In genomic region chr3R:7223972-7224464, dm6 we compare ENCODE assay signal across 3 fruit fly cellular contexts.
TF ChIP-seq lines count a peak whose summit lies in the region.

Gene thw, plus strand, starts transcription at chr3R:7224414.

- no peak for TF ChIP-seq CTCF in whole organism, embryonic (GFP tag; optimal IDR thresholded peaks at IDR 0.05; lab: Kevin White, UChicago)

TF ChIP-seq in whole organism, embryonic, 481 proteins besides CTCF, POLR2A, EP300 and RAD21:
- peak in 1 of 2 experiments; percentile 64 for TF ChIP-seq crp (GFP tag; optimal IDR thresholded peaks at IDR 0.05; lab: Kevin White, UChicago)
- TF ChIP-seq cas (GFP tag; IDR thresholded peaks at IDR 0.05; lab: Robert Waterston, UW), result no peak
- TF ChIP-seq CG15479 (GFP tag; optimal IDR thresholded peaks at IDR 0.05; lab: Kevin White, UChicago), result no peak
- TF ChIP-seq CG13287 (GFP tag; IDR thresholded peaks at IDR 0.05; lab: Robert Waterston, UW; ENCODE audit: partially characterized antibody), result peak; percentile 16; the same call in 1 of the 2 replicates
- no peak for TF ChIP-seq CG17568 (GFP tag; optimal IDR thresholded peaks at IDR 0.05; lab: Kevin White, UChicago)
- peak; percentile 94 for TF ChIP-seq Deaf1 (tag; optimal IDR thresholded peaks at IDR 0.05; lab: Kevin White, UChicago)
- TF ChIP-seq CG6175 (GFP tag; IDR thresholded peaks at IDR 0.05; lab: Robert Waterston, UW), result 0 out of 3 replicates have a peak, but pooled peaks have one; percentile 24
- TF ChIP-seq B-H2 (GFP tag; optimal IDR thresholded peaks at IDR 0.05; lab: Kevin White, UChicago), result no peak
- TF ChIP-seq wor (GFP tag; IDR thresholded peaks at IDR 0.05; lab: Robert Waterston, UW), result no peak
- peak; percentile 73 for TF ChIP-seq CG12769 (tag; optimal IDR thresholded peaks at IDR 0.05; lab: Kevin White, UChicago)
- TF ChIP-seq Trl (optimal IDR thresholded peaks at IDR 0.05; lab: Kevin White, UChicago), result peak; percentile 11 to 13
- no peak for TF ChIP-seq Trl (GFP tag; optimal IDR thresholded peaks at IDR 0.05; lab: Kevin White, UChicago)
- TF ChIP-seq ATbp (GFP tag; optimal IDR thresholded peaks at IDR 0.05; lab: Kevin White, UChicago), result peak; percentile 38
- TF ChIP-seq CG10543 (GFP tag; optimal IDR thresholded peaks at IDR 0.05; lab: Kevin White, UChicago), result peak; percentile 5
- TF ChIP-seq pan (optimal IDR thresholded peaks at IDR 0.05; lab: Kevin White, UChicago), result no peak
- TF ChIP-seq pan (GFP tag; optimal IDR thresholded peaks at IDR 0.05 in 1 of 2, IDR thresholded peaks at IDR 0.05 in 1 of 2), result no peak
- TF ChIP-seq mld (GFP tag; IDR thresholded peaks at IDR 0.05; lab: Robert Waterston, UW; ENCODE audit: partially characterized antibody), result 0 out of 3 replicates have a peak, but pooled peaks have one; percentile 15

TF ChIP-seq in whole organism, prepupa, 60 proteins besides CTCF, POLR2A, EP300 and RAD21:
- no peak for TF ChIP-seq CG10669 (GFP tag; optimal IDR thresholded peaks at IDR 0.05; lab: Kevin White, UChicago)
- 0 out of 3 replicates have a peak, but pooled peaks have one; percentile 45 for TF ChIP-seq eg (GFP tag; IDR thresholded peaks at IDR 0.05; lab: Robert Waterston, UW)
- peak; percentile 34; the same call in 1 of the 3 replicates for TF ChIP-seq CG6163 (GFP tag; IDR thresholded peaks at IDR 0.05; lab: Robert Waterston, UW)
- TF ChIP-seq Smox (GFP tag; optimal IDR thresholded peaks at IDR 0.05; lab: Kevin White, UChicago), result no peak
- TF ChIP-seq Met (GFP tag; optimal IDR thresholded peaks at IDR 0.05; lab: Kevin White, UChicago), result no peak
- TF ChIP-seq CG6808 (GFP tag; optimal IDR thresholded peaks at IDR 0.05; lab: Kevin White, UChicago), result no peak
- peak; percentile 90 for TF ChIP-seq dsx (GFP tag; optimal IDR thresholded peaks at IDR 0.05; lab: Kevin White, UChicago; ENCODE audit: poor library complexity, severe bottlenecking)
TF ChIP-seq in whole organism, prepupa: peak in this region for 3.

TF ChIP-seq in whole organism, pupa, 21 proteins besides CTCF, POLR2A, EP300 and RAD21:
- TF ChIP-seq EcR (GFP tag; optimal IDR thresholded peaks at IDR 0.05; lab: Kevin White, UChicago) (no peak), CG13204 (GFP tag; optimal IDR thresholded peaks at IDR 0.05; lab: Kevin White, UChicago) (peak; percentile 90)
